Fruit fly (Drosophila melanogaster): ENCODE results near the gene bchs.

bchs gene

dm6 chr2L:5906893-5907850, at the start of gene bchs (continued):
- TF ChIP-seq CG18262 (tag; optimal IDR thresholded peaks at IDR 0.05) (no peak), Stat92E (GFP tag; optimal IDR thresholded peaks at IDR 0.05) (no peak), Sox100B (GFP tag; optimal IDR thresholded peaks at IDR 0.05) (no peak), Spps (tag; optimal IDR thresholded peaks at IDR 0.05) (peak; percentile 76), CG12744 (GFP tag; optimal IDR thresholded peaks at IDR 0.05) (peak; percentile 75), CG1024 (GFP tag; IDR thresholded peaks at IDR 0.05) (peak; percentile 80; the same call in 1 of the 2 replicates), Fer3 (tag; optimal IDR thresholded peaks at IDR 0.05) (peak; percentile 88), Side (GFP tag; optimal IDR thresholded peaks at IDR 0.05) (peak; percentile 87), Dek (tag; optimal IDR thresholded peaks at IDR 0.05) (peak; percentile 77), zfh1 (GFP tag; IDR thresholded peaks at IDR 0.05) (peak; percentile 84), CTCF (GFP tag; optimal IDR thresholded peaks at IDR 0.05) (peak; percentile 60), Hr39 (optimal IDR thresholded peaks at IDR 0.05) (no peak), CG14441 (GFP tag; IDR thresholded peaks at IDR 0.05) (peak; percentile 60; the same call in 1 of the 2 replicates), CG10321 (GFP tag; IDR thresholded peaks at IDR 0.05) (peak; percentile 66), unpg (GFP tag; optimal IDR thresholded peaks at IDR 0.05) (no peak), CG8281 (tag; optimal IDR thresholded peaks at IDR 0.05) (peak; percentile 76), seq (GFP tag; IDR thresholded peaks at IDR 0.05) (peak; percentile 93), cato (GFP tag; optimal IDR thresholded peaks at IDR 0.05; ENCODE audit: borderline replicate concordance) (peak; percentile 74), D (optimal IDR thresholded peaks at IDR 0.05) (no peak), D (GFP tag; optimal IDR thresholded peaks at IDR 0.05) (peak; percentile 89), Hr51 (GFP tag; optimal IDR thresholded peaks at IDR 0.05) (peak in 1 of 2 experiments; percentile 72), zen (tag; optimal IDR thresholded peaks at IDR 0.05) (peak; percentile 21), lilli (GFP tag; optimal IDR thresholded peaks at IDR 0.05) (peak; percentile 43), ro (GFP tag; IDR thresholded peaks at IDR 0.05) (no peak), lmd (GFP tag; IDR thresholded peaks at IDR 0.05) (peak; percentile 34; the same call in 1 of the 2 replicates), CG1647 (GFP tag; optimal IDR thresholded peaks at IDR 0.05) (peak; percentile 73), zf30C (GFP tag; optimal IDR thresholded peaks at IDR 0.05) (peak; percentile 41), Hand (GFP tag; optimal IDR thresholded peaks at IDR 0.05) (peak; percentile 89), dmrt11E (tag; optimal IDR thresholded peaks at IDR 0.05) (peak; percentile 77), CG32772 (GFP tag; IDR thresholded peaks at IDR 0.05) (no peak), run (tag; optimal IDR thresholded peaks at IDR 0.05) (peak; percentile 80), HLHmδ (GFP tag; optimal IDR thresholded peaks at IDR 0.05) (peak; percentile 96), CG9876 (GFP tag; optimal IDR thresholded peaks at IDR 0.05) (peak; percentile 65), ham (GFP tag; IDR thresholded peaks at IDR 0.05) (no peak), Ravus (GFP tag; IDR thresholded peaks at IDR 0.05) (no peak; the same call in 1 of the 2 replicates), sisA (GFP tag; IDR thresholded peaks at IDR 0.05) (no peak), CG2116 (GFP tag; optimal IDR thresholded peaks at IDR 0.05) (peak; percentile 100), dan (GFP tag; IDR thresholded peaks at IDR 0.05) (no peak), HLH4C (GFP tag; IDR thresholded peaks at IDR 0.05; ENCODE audit: partially characterized antibody) (no peak), CG7556 (GFP tag; optimal IDR thresholded peaks at IDR 0.05) (peak; percentile 90), inv (GFP tag; IDR thresholded peaks at IDR 0.05; ENCODE audit: partially characterized antibody) (no peak), PHDP (tag; optimal IDR thresholded peaks at IDR 0.05) (peak; percentile 92), lola (GFP tag; optimal IDR thresholded peaks at IDR 0.05) (peak in 1 of 3 experiments; percentile 74), Doc3 (GFP tag; IDR thresholded peaks at IDR 0.05; ENCODE audit: partially characterized antibody) (peak; percentile 49), CG14014 (GFP tag; IDR thresholded peaks at IDR 0.05) (peak; percentile 76; the same call in 1 of the 2 replicates), ftz-f1 (GFP tag; optimal IDR thresholded peaks at IDR 0.05) (no peak), pho (GFP tag; optimal IDR thresholded peaks at IDR 0.05) (peak; percentile 82), Kr (GFP tag; optimal IDR thresholded peaks at IDR 0.05) (peak; percentile 88)
